Fruit fly (Drosophila melanogaster): ENCODE measurements around the gene Lrch.

DNA sequence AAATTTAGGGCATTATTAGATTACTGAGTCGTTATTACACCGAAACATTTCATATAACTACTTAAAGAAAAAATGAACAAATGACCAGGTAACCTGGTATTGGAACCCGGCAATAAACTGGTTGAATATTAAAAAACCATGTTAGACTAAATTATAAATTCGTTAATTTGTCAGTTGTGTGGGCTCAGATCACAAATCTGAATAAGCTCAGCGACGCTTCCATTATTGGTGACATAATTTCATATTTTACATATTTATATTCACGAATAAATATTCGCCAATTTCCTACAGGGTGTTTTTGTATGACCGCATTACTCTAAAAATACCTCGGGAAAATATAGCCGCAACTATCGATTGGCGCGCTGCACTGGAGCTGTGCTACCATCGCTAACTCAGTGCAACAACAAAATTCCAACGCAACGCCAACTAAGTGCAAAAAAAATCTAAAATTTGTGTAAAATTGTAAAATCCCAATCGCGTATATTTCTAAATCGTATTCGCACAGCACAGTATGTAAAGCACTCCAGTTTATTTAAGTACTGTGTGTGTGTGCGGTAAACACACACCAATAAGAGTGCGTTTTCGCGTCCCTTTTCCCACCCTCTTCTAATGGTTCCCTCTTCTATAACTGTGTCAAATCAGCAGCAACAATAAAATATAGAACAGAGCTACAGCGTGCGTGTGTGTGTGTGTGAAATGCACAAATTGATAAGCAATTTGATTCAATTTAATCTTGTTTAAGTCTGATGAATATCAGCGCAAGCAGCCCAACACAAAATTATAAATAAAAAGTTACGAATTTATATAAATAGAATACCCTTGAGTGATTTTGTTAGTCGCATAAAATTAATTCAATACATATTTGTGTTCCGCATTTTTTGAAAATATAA, 661 bp upstream of the Lrch start, which contains the start of gene CLIP-190:
- TF ChIP-seq CG8478 (optimal IDR thresholded peaks at IDR 0.05) (no peak), CTCF (optimal IDR thresholded peaks at IDR 0.05) (peak in 1 of 2 experiments; percentile 32)

All from S2 (cell line).